Fruit fly (Drosophila melanogaster) whole organism, embryonic: Measurements from ENCODE around the gene CG32195.

Experiments
- Blimp-1 ChIP-seq: fragments of 200-800 bp; sonication (Bioruptor generic); optimal IDR thresholded peaks from 3 replicates; lab custom pipeline; 2018; ENCODE audit warnings: missing biosample characterization, missing genetic modification characterization, mild to moderate bottlenecking, moderate library complexity, missing genetic modification reagents
- CG10431 ChIP-seq: fragments of 200-800 bp; sonication (Bioruptor generic); optimal IDR thresholded peaks from 3 replicates; lab custom pipeline; 2018; ENCODE audit warnings: missing biosample characterization, mild to moderate bottlenecking, missing genetic modification characterization
- CG10959 ChIP-seq: fragments of 200-800 bp; sonication (Bioruptor generic); IDR thresholded peaks from 2 replicates; pipeline ENCODE4 v1.3.6; 2022; ENCODE audit warnings: missing biosample characterization, missing genetic modification characterization
- CG10979 ChIP-seq: fragments of 200-800 bp; sonication (Bioruptor generic); optimal IDR thresholded peaks from 2 replicates; lab custom pipeline; 2018; ENCODE audit warnings: missing biosample characterization, mild to moderate bottlenecking, missing genetic modification characterization, moderate library complexity
- CG11504 ChIP-seq: fragments of 200-800 bp; sonication (Bioruptor generic); optimal IDR thresholded peaks from 3 replicates; lab custom pipeline; 2019; ENCODE audit warnings: missing biosample characterization, mild to moderate bottlenecking, missing genetic modification characterization, moderate library complexity
- CG13287 ChIP-seq: fragments of 200-800 bp; sonication (Bioruptor generic); IDR thresholded peaks from 2 replicates; pipeline ENCODE4 v1.3.6; 2022; ENCODE audit warnings: missing biosample characterization, missing genetic modification characterization; ENCODE audit not compliant: partially characterized antibody
- CG17385 ChIP-seq: fragments of 200-800 bp; sonication (Bioruptor generic); optimal IDR thresholded peaks from 3 replicates; lab custom pipeline; 2018; ENCODE audit warnings: missing biosample characterization, mild to moderate bottlenecking, missing genetic modification characterization
- CG2678 ChIP-seq: fragments of 200-800 bp; sonication (Bioruptor generic); optimal IDR thresholded peaks from 3 replicates; lab custom pipeline; 2019; ENCODE audit warnings: missing biosample characterization, mild to moderate bottlenecking, missing genetic modification characterization, moderate library complexity
- CG31441 ChIP-seq: fragments of 200-800 bp; sonication (Bioruptor generic); IDR thresholded peaks from 2 replicates; pipeline ENCODE4 v1.3.6; 2022; ENCODE audit warnings: missing biosample characterization, missing genetic modification characterization
- CG5953 ChIP-seq: fragments of 200-800 bp; sonication (Bioruptor generic); IDR thresholded peaks from 2 replicates; pipeline ENCODE4 v1.3.6; 2022; ENCODE audit warnings: missing biosample characterization, missing genetic modification characterization
- CG7271 ChIP-seq: fragments of 200-800 bp; sonication (Bioruptor generic); optimal IDR thresholded peaks from 2 replicates; lab custom pipeline; 2018; ENCODE audit warnings: missing biosample characterization, mild to moderate bottlenecking, missing genetic modification characterization, moderate library complexity
- CG7839 ChIP-seq: fragments of 200-800 bp; sonication (Bioruptor generic); optimal IDR thresholded peaks from 3 replicates; lab custom pipeline; 2018; ENCODE audit warnings: missing biosample characterization, mild to moderate bottlenecking, missing genetic modification characterization, moderate library complexity
- CG8290 ChIP-seq, 3 experiments: fragments of 200-800 bp; sonication (Bioruptor generic); optimal IDR thresholded peaks; 2 replicates each; lab custom pipeline; 2016 to 2019; ENCODE audit warnings: missing biosample characterization in 3 of 3, missing genetic modification characterization in 3 of 3, mild to moderate bottlenecking in 2 of 3, moderate library complexity in 1 of 3
- Drgx ChIP-seq: fragments of 200-800 bp; sonication (Bioruptor generic); IDR thresholded peaks from 2 replicates; pipeline ENCODE4 v1.3.6; 2022; ENCODE audit warnings: missing biosample characterization, missing genetic modification characterization
- Ets65A ChIP-seq: fragments of 200-800 bp; sonication (Bioruptor generic); peaks from one replicate; lab custom pipeline; 2016; ENCODE audit warnings: missing biosample characterization, missing genetic modification characterization
- Hr51 ChIP-seq, 2 experiments: fragments of 200-800 bp; sonication (Bioruptor generic); optimal IDR thresholded peaks; 2 replicates in 1 of 2; 3 replicates in 1 of 2; lab custom pipeline; 2016 to 2018; ENCODE audit warnings: missing biosample characterization in 2 of 2, missing genetic modification characterization in 2 of 2, mild to moderate bottlenecking in 1 of 2, moderate library complexity in 1 of 2
- Med ChIP-seq: fragments of 200-800 bp; sonication (Bioruptor generic); peaks from one replicate; lab custom pipeline; 2016; ENCODE audit warnings: missing biosample characterization, missing genetic modification characterization, mild to moderate bottlenecking, inconsistent platforms, moderate library complexity
- Myb ChIP-seq: fragments of 200-800 bp; sonication (Bioruptor generic); optimal IDR thresholded peaks from 2 replicates; lab custom pipeline; 2016; ENCODE audit warnings: missing biosample characterization, missing genetic modification characterization
- NC2β ChIP-seq: fragments of 200-800 bp; sonication (Bioruptor generic); optimal IDR thresholded peaks from 2 replicates; lab custom pipeline; 2016; ENCODE audit warnings: missing biosample characterization, missing genetic modification characterization
- Nf-YA ChIP-seq: fragments of 200-800 bp; sonication (Bioruptor generic); IDR thresholded peaks from 2 replicates; pipeline ENCODE4 v1.3.6; 2022; ENCODE audit warnings: missing biosample characterization, missing genetic modification characterization
- NfI ChIP-seq: fragments of 200-800 bp; sonication (Bioruptor generic); optimal IDR thresholded peaks from 3 replicates; lab custom pipeline; 2018; ENCODE audit warnings: missing biosample characterization, mild to moderate bottlenecking, missing genetic modification characterization, moderate library complexity
- Oli ChIP-seq: fragments of 200-800 bp; sonication (Bioruptor generic); optimal IDR thresholded peaks from 2 replicates; lab custom pipeline; 2018; ENCODE audit warnings: missing biosample characterization, mild to moderate bottlenecking, missing genetic modification characterization, moderate library complexity
- Sox102F ChIP-seq: fragments of 200-800 bp; sonication (Bioruptor generic); optimal IDR thresholded peaks from 2 replicates; lab custom pipeline; 2018; ENCODE audit warnings: missing biosample characterization, mild to moderate bottlenecking, missing genetic modification characterization, moderate library complexity
- Xrp1 ChIP-seq: fragments of 200-800 bp; sonication (Bioruptor generic); IDR thresholded peaks from 2 replicates; pipeline ENCODE4 v1.3.6; 2022; ENCODE audit warnings: missing biosample characterization, missing genetic modification characterization
- amos ChIP-seq: fragments of 200-800 bp; sonication (Bioruptor generic); IDR thresholded peaks from 2 replicates; pipeline ENCODE4 v1.3.6; 2022; ENCODE audit warnings: missing biosample characterization, missing genetic modification characterization; ENCODE audit not compliant: partially characterized antibody
- bsh ChIP-seq, 2 experiments: fragments of 200-800 bp; sonication (Bioruptor generic); optimal IDR thresholded peaks; 2 replicates each; lab custom pipeline; 2017 to 2018; ENCODE audit warnings: mild to moderate bottlenecking in 2 of 2, missing biosample characterization in 2 of 2, missing genetic modification characterization in 2 of 2, moderate library complexity in 1 of 2
- chif ChIP-seq, 2 experiments: fragments of 200-800 bp; sonication (Bioruptor generic); optimal IDR thresholded peaks; 3 replicates each; lab custom pipeline; 2016; ENCODE audit warnings: missing biosample characterization in 2 of 2, missing genetic modification characterization in 2 of 2
- chinmo ChIP-seq: fragments of 200-800 bp; sonication (Bioruptor generic); IDR thresholded peaks from 4 replicates; pipeline ENCODE4 v1.3.6; 2022; ENCODE audit warnings: missing biosample characterization, missing genetic modification characterization; ENCODE audit not compliant: partially characterized antibody
- danr ChIP-seq: fragments of 200-800 bp; sonication (Bioruptor generic); IDR thresholded peaks from 2 replicates; pipeline ENCODE4 v1.3.6; 2022; ENCODE audit warnings: missing biosample characterization, missing genetic modification characterization
- dysf ChIP-seq: fragments of 200-800 bp; sonication (Bioruptor generic); IDR thresholded peaks from 3 replicates; pipeline ENCODE4 v1.3.6; 2022; ENCODE audit warnings: missing biosample characterization, missing genetic modification characterization
- emc ChIP-seq: fragments of 200-800 bp; sonication (Bioruptor generic); optimal IDR thresholded peaks from 2 replicates; lab custom pipeline; 2016; ENCODE audit warnings: missing biosample characterization, missing genetic modification characterization
- gem ChIP-seq: fragments of 200-800 bp; sonication (Bioruptor generic); optimal IDR thresholded peaks from 2 replicates; lab custom pipeline; 2019; ENCODE audit warnings: missing biosample characterization, mild to moderate bottlenecking, missing genetic modification characterization, moderate library complexity
- kay ChIP-seq: fragments of 200-800 bp; sonication (Bioruptor generic); optimal IDR thresholded peaks from 2 replicates; lab custom pipeline; 2016; ENCODE audit warnings: missing biosample characterization, missing genetic modification characterization
- kni ChIP-seq: fragments of 200-800 bp; sonication (Bioruptor generic); optimal IDR thresholded peaks from 3 replicates; lab custom pipeline; 2017; ENCODE audit warnings: mild to moderate bottlenecking, missing biosample characterization, missing genetic modification reagents, missing genetic modification characterization
- lmd ChIP-seq: fragments of 200-800 bp; sonication (Bioruptor generic); IDR thresholded peaks from 2 replicates; pipeline ENCODE4 v1.3.6; 2022; ENCODE audit warnings: missing biosample characterization, missing genetic modification characterization
- maf-S ChIP-seq: fragments of 200-800 bp; sonication (Bioruptor generic); optimal IDR thresholded peaks from 2 replicates; lab custom pipeline; 2016; ENCODE audit warnings: missing biosample characterization, missing genetic modification characterization
- pan ChIP-seq, 4 experiments: fragments of >200 bp in 3 of 4; fragments of 200-800 bp in 1 of 4; sonication (Bioruptor generic) in 1 of 4; optimal IDR thresholded peaks in 3 of 4; IDR thresholded peaks in 1 of 4; 2 replicates each; pipeline versions ENCODE4 v1.3.6 to Lab custom; 2017 to 2022; ENCODE audit warnings: missing biosample characterization in 2 of 4, missing genetic modification characterization in 2 of 4, mixed read lengths in 1 of 4
- phol ChIP-seq: fragments of 200-800 bp; sonication (Bioruptor generic); optimal IDR thresholded peaks from 3 replicates; lab custom pipeline; 2018; ENCODE audit warnings: missing biosample characterization, mild to moderate bottlenecking, missing genetic modification characterization, moderate library complexity
- prd ChIP-seq, 3 experiments: fragments of >200 bp in 2 of 3; fragments of 200-800 bp in 1 of 3; sonication (Bioruptor generic) in 1 of 3; optimal IDR thresholded peaks in 2 of 3; IDR thresholded peaks in 1 of 3; 2 replicates in 2 of 3; 3 replicates in 1 of 3; pipeline versions ENCODE4 v1.3.6 to Lab custom; 2017 to 2022; ENCODE audit warnings: missing biosample characterization in 1 of 3, missing genetic modification characterization in 1 of 3
- row ChIP-seq: fragments of 200-800 bp; sonication (Bioruptor generic); IDR thresholded peaks from 3 replicates; pipeline ENCODE4 v1.3.6; 2022; ENCODE audit warnings: missing biosample characterization, missing genetic modification characterization
- slbo ChIP-seq: fragments of 200-800 bp; sonication (Bioruptor generic); IDR thresholded peaks from 2 replicates; pipeline ENCODE4 v1.3.6; 2022; ENCODE audit warnings: missing biosample characterization, missing genetic modification characterization
- so ChIP-seq: fragments of 200-800 bp; sonication (Bioruptor generic); IDR thresholded peaks from 3 replicates; pipeline ENCODE4 v1.3.6; 2022; ENCODE audit warnings: missing biosample characterization, missing genetic modification characterization
- sob ChIP-seq: fragments of 200-800 bp; sonication (Bioruptor generic); IDR thresholded peaks from 2 replicates; pipeline ENCODE4 v1.3.6; 2022; ENCODE audit warnings: missing biosample characterization, missing genetic modification characterization
- vvl ChIP-seq: fragments of 200-800 bp; sonication (Bioruptor generic); IDR thresholded peaks from 2 replicates; pipeline ENCODE4 v1.3.6; 2022; ENCODE audit warnings: missing biosample characterization, missing genetic modification characterization

The CG32195 gene

DNA sequence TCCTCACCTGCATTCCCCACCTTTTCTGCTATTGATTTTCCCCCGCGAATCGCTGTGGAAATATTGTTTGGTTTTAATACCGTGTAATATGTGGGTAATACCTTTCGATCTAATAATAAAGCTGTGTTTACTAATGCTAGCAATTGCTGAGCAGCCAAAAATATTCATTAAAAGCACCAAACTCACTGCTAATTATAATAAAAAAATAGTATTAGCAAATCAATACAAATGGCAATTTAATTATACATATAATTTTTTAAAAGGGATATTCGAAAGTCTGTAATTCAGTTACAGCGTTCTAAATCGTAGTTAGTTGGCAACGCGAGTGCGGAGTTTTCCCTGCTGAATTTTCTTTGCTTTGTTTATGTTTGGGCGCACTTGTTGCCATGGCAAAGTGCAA lies 18.9 kb upstream of the CG32195 start (continued):
- TF ChIP-seq NC2β (GFP tag; lab: Kevin White, UChicago) (no peak), CG2678 (tag; lab: Kevin White, UChicago) (peak; percentile 18), Hr51 (GFP tag; optimal IDR thresholded peaks at IDR 0.05; lab: Kevin White, UChicago) (peak in 1 of 2 experiments; percentile 2), emc (GFP tag; lab: Kevin White, UChicago) (no peak)

DNA sequence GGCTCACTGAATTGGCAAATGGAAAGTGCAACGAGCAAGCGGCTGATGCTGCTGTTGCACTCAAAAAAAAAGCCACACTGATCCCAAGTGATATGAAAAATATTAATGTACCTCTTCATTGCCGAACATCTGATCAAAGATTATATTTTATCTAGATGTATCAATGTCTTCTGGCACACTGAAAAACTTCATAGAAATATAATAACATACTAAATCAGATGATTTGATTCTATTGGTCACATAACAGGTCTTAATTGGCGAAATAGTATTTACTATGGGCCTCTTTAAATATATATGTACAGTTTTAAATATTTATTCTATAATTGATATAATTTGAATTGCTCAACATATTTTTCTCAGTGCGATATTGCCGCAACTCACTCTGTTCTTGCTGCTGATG lies 16.0 kb upstream of the CG32195 start:
- TF ChIP-seq Blimp-1 (peak; percentile 19), CG7839 (no peak), danr (GFP tag; lab: Robert Waterston, UW) (no peak), chif (GFP tag; optimal IDR thresholded peaks at IDR 0.05; lab: Kevin White, UChicago) (no peak), CG11504 (tag; lab: Kevin White, UChicago) (peak; percentile 6), gem (peak; percentile 27), Oli (tag; lab: Kevin White, UChicago) (peak; percentile 1), Sox102F (GFP tag; lab: Kevin White, UChicago) (peak; percentile 36), CG31441 (GFP tag; lab: Robert Waterston, UW) (0 out of 2 replicates have a peak, but pooled peaks have one; percentile 14), lmd (no peak), bsh (GFP tag; optimal IDR thresholded peaks at IDR 0.05; lab: Kevin White, UChicago) (peak; percentile 34 to 58), phol (tag; lab: Kevin White, UChicago) (peak; percentile 2), Drgx (GFP tag; lab: Robert Waterston, UW) (peak; percentile 51; the same call in 1 of the 2 replicates), CG17385 (GFP tag; lab: Kevin White, UChicago) (no peak), CG10979 (tag; lab: Kevin White, UChicago) (peak; percentile 6)
- TF ChIP-seq, all 482 proteins: peak for 10

DNA sequence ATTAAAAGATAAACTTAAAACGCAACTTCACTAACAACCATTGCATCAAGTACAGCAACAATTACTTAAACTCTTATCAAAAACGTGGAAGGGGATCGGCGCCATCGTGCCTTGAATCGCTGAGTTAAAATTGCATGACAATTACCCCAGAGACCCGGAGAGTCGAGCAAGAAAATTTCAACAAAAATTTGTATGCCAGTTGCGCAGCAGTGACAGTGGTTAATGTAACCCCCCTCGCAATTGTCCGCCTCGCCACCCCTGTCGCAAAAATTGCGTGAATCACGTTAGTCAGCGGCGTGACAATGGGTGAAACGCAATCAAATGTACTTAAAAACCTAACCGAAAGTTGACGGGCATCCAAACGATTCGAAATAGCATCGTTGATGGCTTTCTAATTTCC lies 13.0 kb upstream of the CG32195 start:
- TF ChIP-seq CG5953 (GFP tag; lab: Robert Waterston, UW) (0 out of 2 replicates have a peak, but pooled peaks have one; percentile 14), kay (GFP tag; lab: Kevin White, UChicago) (peak; percentile 7), sob (0 out of 2 replicates have a peak, but pooled peaks have one; percentile 25), Nf-YA (GFP tag; lab: Robert Waterston, UW) (0 out of 2 replicates have a peak, but pooled peaks have one; percentile 7), amos (GFP tag; lab: Robert Waterston, UW) (no peak), CG10431 (GFP tag; lab: Kevin White, UChicago) (no peak), vvl (GFP tag; lab: Robert Waterston, UW) (peak; percentile 88), pan (optimal IDR thresholded peaks at IDR 0.05; lab: Kevin White, UChicago) (no peak), pan (GFP tag; optimal IDR thresholded peaks at IDR 0.05 in 1 of 2, IDR thresholded peaks at IDR 0.05 in 1 of 2) (peak in 1 of 2 experiments; percentile 32), Xrp1 (no peak), row (GFP tag; lab: Robert Waterston, UW) (peak; percentile 52), so (GFP tag; lab: Robert Waterston, UW) (0 out of 3 replicates have a peak, but pooled peaks have one; percentile 32), NfI (peak; percentile 7), CG13287 (GFP tag; lab: Robert Waterston, UW) (no peak), Hr51 (GFP tag; optimal IDR thresholded peaks at IDR 0.05; lab: Kevin White, UChicago) (peak in 1 of 2 experiments; percentile 8), Drgx (GFP tag; lab: Robert Waterston, UW) (peak; percentile 16; the same call in 1 of the 2 replicates), kni (GFP tag; lab: Kevin White, UChicago) (peak; percentile 15), dysf (peak; percentile 43; the same call in 1 of the 3 replicates), Blimp-1 (peak; percentile 26), chinmo (GFP tag; lab: Robert Waterston, UW) (0 out of 4 replicates have a peak, but pooled peaks have one; percentile 76), Ets65A (GFP tag; lab: Kevin White, UChicago) (peak; percentile 30), CG7271 (tag; lab: Kevin White, UChicago) (no peak), prd (optimal IDR thresholded peaks at IDR 0.05; lab: Kevin White, UChicago) (no peak), prd (GFP tag; IDR thresholded peaks at IDR 0.05; lab: Robert Waterston, UW) (0 out of 3 replicates have a peak, but pooled peaks have one; percentile 25), Med (GFP tag; lab: Kevin White, UChicago) (peak; percentile 80), slbo (peak; percentile 48), CG10959 (GFP tag; lab: Robert Waterston, UW) (0 out of 2 replicates have a peak, but pooled peaks have one; percentile 5), maf-S (GFP tag; lab: Kevin White, UChicago) (no peak), CG8290 (GFP tag; optimal IDR thresholded peaks at IDR 0.05; lab: Kevin White, UChicago) (no peak), CG8290 (tag; optimal IDR thresholded peaks at IDR 0.05; lab: Kevin White, UChicago) (peak in 1 of 2 experiments; percentile 38), Myb (GFP tag; lab: Kevin White, UChicago) (no peak)
